Fruit fly (Drosophila melanogaster): ENCODE measurements around the gene Droj2.
A peak's percentile ranks its signal among the peaks of the same experiment; 100 is the strongest.

DNA sequence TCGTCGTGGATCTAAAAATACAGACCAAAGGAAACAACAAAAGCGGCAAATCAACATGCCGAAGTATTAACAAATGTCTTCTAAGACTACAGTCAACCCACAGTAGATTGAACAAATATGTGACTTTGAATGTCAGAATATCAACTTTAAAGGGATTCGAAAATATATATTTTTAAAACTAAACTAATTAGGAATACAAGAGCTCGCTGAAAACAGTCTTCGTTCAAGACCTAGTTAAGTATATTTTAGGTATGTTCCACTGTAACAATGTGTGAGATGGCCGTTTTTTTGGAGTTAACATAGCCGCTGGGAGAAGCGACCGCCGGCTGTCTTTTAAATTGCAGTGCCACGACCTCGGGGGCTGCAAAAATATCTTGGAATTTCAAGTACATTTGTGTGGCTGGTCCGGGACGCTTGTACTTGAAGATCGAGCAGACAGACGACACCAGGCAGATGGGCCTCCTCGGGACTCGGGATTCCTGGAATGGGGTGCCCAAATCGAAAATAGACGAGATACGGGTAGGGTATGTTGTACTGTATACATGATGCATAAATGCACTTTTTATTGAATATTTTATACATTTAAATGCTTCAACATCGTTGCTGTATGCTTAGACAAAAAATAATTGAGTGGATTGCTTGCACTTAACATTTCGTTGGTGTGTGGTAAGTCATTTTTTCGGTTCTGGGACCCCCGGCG, 46.6 kb downstream of the Droj2 start:
- no peak for TF ChIP-seq EcR (GFP tag; optimal IDR thresholded peaks at IDR 0.05)
- peak; percentile 61 for TF ChIP-seq CG34367 (tag; optimal IDR thresholded peaks at IDR 0.05)
- peak; percentile 63 for TF ChIP-seq CG12605 (GFP tag; IDR thresholded peaks at IDR 0.05)
- TF ChIP-seq CG9948 (tag; optimal IDR thresholded peaks at IDR 0.05): peak; percentile 65
- TF ChIP-seq Pif1A (GFP tag; optimal IDR thresholded peaks at IDR 0.05): peak; percentile 71
- TF ChIP-seq Pif1B (GFP tag; optimal IDR thresholded peaks at IDR 0.05): peak; percentile 53
- TF ChIP-seq CG4496 (GFP tag; IDR thresholded peaks at IDR 0.05): peak; percentile 84
- TF ChIP-seq D1 (tag; optimal IDR thresholded peaks at IDR 0.05): no peak
- TF ChIP-seq CG8301 (tag; optimal IDR thresholded peaks at IDR 0.05): peak; percentile 77
- peak; percentile 70 for TF ChIP-seq Ets98B (GFP tag; IDR thresholded peaks at IDR 0.05)
- peak; percentile 75 for TF ChIP-seq CG17806 (tag; optimal IDR thresholded peaks at IDR 0.05)
- TF ChIP-seq CG32121 (GFP tag; IDR thresholded peaks at IDR 0.05): peak; percentile 75

All from whole organism, pupa.